Worm (Caenorhabditis elegans): ENCODE measurements around the gene col-115.

col-115 gene

ce11 chrIV:8032135-8032915, 43.8 kb downstream of the col-115 start (continued):
- no peak for TF ChIP-seq lin-13 (GFP tag; optimal IDR thresholded peaks at IDR 0.05)
- TF ChIP-seq F37D6.2 (tag; optimal IDR thresholded peaks at IDR 0.05), result no peak
- TF ChIP-seq madf-9 (GFP tag; conservative IDR thresholded peaks at IDR 0.05), result no peak
- no peak for TF ChIP-seq snpc-4 (tag; optimal IDR thresholded peaks at IDR 0.05)
- TF ChIP-seq nhr-25 (tag; optimal IDR thresholded peaks at IDR 0.05; ENCODE audit: borderline replicate concordance, insufficient read depth), result no peak
- peak; percentile 24 for TF ChIP-seq nhr-10 (tag; optimal IDR thresholded peaks at IDR 0.05)
- TF ChIP-seq aha-1 (tag), result peak; percentile 68
- TF ChIP-seq nhr-76 (tag; optimal IDR thresholded peaks at IDR 0.05), result no peak
- no peak for TF ChIP-seq lir-3 (tag; optimal IDR thresholded peaks at IDR 0.05)
- TF ChIP-seq ZK546.5 (tag; optimal IDR thresholded peaks at IDR 0.05), result no peak
- no peak for TF ChIP-seq F49E8.2 (tag; optimal IDR thresholded peaks at IDR 0.05; ENCODE audit: borderline replicate concordance)
- TF ChIP-seq ZK337.2 (GFP tag; IDR thresholded peaks at IDR 0.05), result no peak
- no peak for TF ChIP-seq jun-1 (tag; optimal IDR thresholded peaks at IDR 0.05)
- TF ChIP-seq dpl-1 (GFP tag; optimal IDR thresholded peaks at IDR 0.05), result no peak
- no peak for TF ChIP-seq F44E2.7 (GFP tag; IDR thresholded peaks at IDR 0.05)
- no peak for TF ChIP-seq D1046.2 (GFP tag; IDR thresholded peaks at IDR 0.05)
- TF ChIP-seq dmd-9 (GFP tag; IDR thresholded peaks at IDR 0.05), result no peak
- TF ChIP-seq ctbp-1 (GFP tag; IDR thresholded peaks at IDR 0.05), result no peak
- TF ChIP-seq Y75B8A.6 (GFP tag; IDR thresholded peaks at IDR 0.05), result no peak
- TF ChIP-seq mxl-3 (GFP tag; optimal IDR thresholded peaks at IDR 0.05), result no peak
- no peak for TF ChIP-seq attf-4 (tag; optimal IDR thresholded peaks at IDR 0.05)
- TF ChIP-seq lin-1 (GFP tag; IDR thresholded peaks at IDR 0.05), result peak; percentile 65; the same call in 1 of the 2 replicates
- no peak for TF ChIP-seq Y5F2A.4 (GFP tag; optimal IDR thresholded peaks at IDR 0.05)
- TF ChIP-seq skn-1 (tag; optimal IDR thresholded peaks at IDR 0.05), result no peak
- TF ChIP-seq ceh-28 (tag; optimal IDR thresholded peaks at IDR 0.05), result no peak
- peak; percentile 87 for TF ChIP-seq tra-1 (GFP tag; IDR thresholded peaks at IDR 0.05)
- TF ChIP-seq mdt-29 (GFP tag; IDR thresholded peaks at IDR 0.05), result no peak
- no peak for TF ChIP-seq mep-1 (tag; optimal IDR thresholded peaks at IDR 0.05)
- TF ChIP-seq ceh-82 (tag; optimal IDR thresholded peaks at IDR 0.05), result no peak
- TF ChIP-seq T26A8.4 (GFP tag; IDR thresholded peaks at IDR 0.05), result no peak
- TF ChIP-seq zfp-2 (tag; optimal IDR thresholded peaks at IDR 0.05), result no peak
- TF ChIP-seq madf-5 (GFP tag; IDR thresholded peaks at IDR 0.05), result no peak
- TF ChIP-seq pqm-1 (tag; optimal IDR thresholded peaks at IDR 0.05), result peak; percentile 98
- TF ChIP-seq lin-38 (GFP tag; IDR thresholded peaks at IDR 0.05), result no peak
- no peak for TF ChIP-seq gei-8 (GFP tag; optimal IDR thresholded peaks at IDR 0.05)
- no peak for TF ChIP-seq tag-97 (GFP tag; IDR thresholded peaks at IDR 0.05)
- no peak for TF ChIP-seq ama-1 (optimal IDR thresholded peaks at IDR 0.05)
- no peak for TF ChIP-seq pha-4 (GFP tag; IDR thresholded peaks at IDR 0.05)
- TF ChIP-seq pha-4 (tag; optimal IDR thresholded peaks at IDR 0.05), result no peak
- TF ChIP-seq lin-39 (tag; optimal IDR thresholded peaks at IDR 0.05), result no peak
- TF ChIP-seq fkh-10 (GFP tag; optimal IDR thresholded peaks at IDR 0.05), result no peak
- peak; percentile 56 for TF ChIP-seq nhr-102 (tag; optimal IDR thresholded peaks at IDR 0.05)
- no peak for TF ChIP-seq rbr-2 (tag; optimal IDR thresholded peaks at IDR 0.05)
- no peak for TF ChIP-seq daf-12 (tag; optimal IDR thresholded peaks at IDR 0.05)
- no peak for TF ChIP-seq ztf-7 (tag; optimal IDR thresholded peaks at IDR 0.05)
- no peak for TF ChIP-seq nhr-6 (tag; optimal IDR thresholded peaks at IDR 0.05)
- TF ChIP-seq arid-1 (GFP tag; conservative IDR thresholded peaks at IDR 0.05), result no peak
- TF ChIP-seq php-3 (GFP tag; IDR thresholded peaks at IDR 0.05), result 0 out of 2 replicates have a peak, but pooled peaks have one; percentile 34
- no peak for TF ChIP-seq unc-62 (GFP tag; optimal IDR thresholded peaks at IDR 0.05 in 1 of 2)
- no peak for TF ChIP-seq unc-62 (tag; optimal IDR thresholded peaks at IDR 0.05)
- TF ChIP-seq nhr-42 (GFP tag; IDR thresholded peaks at IDR 0.05), result no peak
- no peak for TF ChIP-seq daf-19 (GFP tag; conservative IDR thresholded peaks at IDR 0.05)
- no peak for TF ChIP-seq ceh-62 (tag; optimal IDR thresholded peaks at IDR 0.05)

Data from whole organism, L4 larva.